Worm (Caenorhabditis elegans) whole organism, young adult: ENCODE data around the gene hmg-4.

Experiments
- B0035.1 ChIP-seq: sonication (generic microtip); optimal IDR thresholded peaks from 2 replicates; lab custom pipeline; 2016; ENCODE audit warnings: missing genetic modification characterization, mild to moderate bottlenecking, missing compliant biosample characterization, missing genotype, missing genetic modification reagents
- B0261.1 ChIP-seq: sonication (generic microtip); optimal IDR thresholded peaks from 2 replicates; lab custom pipeline; 2016; ENCODE audit warnings: mild to moderate bottlenecking, missing genetic modification characterization, moderate library complexity, missing compliant biosample characterization
- B0336.3 ChIP-seq: fragments of 200-800 bp; sonication (Bioruptor generic); IDR thresholded peaks from 2 replicates; pipeline ENCODE4 v1.3.6; 2022; ENCODE audit warnings: missing genetic modification characterization, missing compliant biosample characterization
- F55B11.4 ChIP-seq: sonication (generic microtip); optimal IDR thresholded peaks from 2 replicates; lab custom pipeline; 2016; ENCODE audit warnings: missing compliant biosample characterization, missing genetic modification characterization, borderline replicate concordance; ENCODE audit not compliant: insufficient read depth
- F57A8.1 ChIP-seq: fragments of 200-800 bp; sonication (Bioruptor generic); optimal IDR thresholded peaks from 2 replicates; lab custom pipeline; 2018; ENCODE audit warnings: mild to moderate bottlenecking, missing genetic modification characterization, moderate library complexity, missing compliant biosample characterization
- F57C9.4 ChIP-seq: sonication (generic microtip); optimal IDR thresholded peaks from 2 replicates; lab custom pipeline; 2017; ENCODE audit warnings: mild to moderate bottlenecking, missing genetic modification characterization, missing compliant biosample characterization
- K11D2.4 ChIP-seq: fragments of 200-800 bp; sonication (Bioruptor generic); IDR thresholded peaks from 2 replicates; pipeline ENCODE4 v1.3.6; 2022; ENCODE audit warnings: missing genetic modification reagents, missing genetic modification characterization, missing compliant biosample characterization
- K12H6.12 ChIP-seq: fragments of 200-800 bp; sonication (Bioruptor generic); optimal IDR thresholded peaks from 2 replicates; lab custom pipeline; 2018; ENCODE audit warnings: mild to moderate bottlenecking, missing genetic modification characterization, missing compliant biosample characterization
- Y53G8AR.9 ChIP-seq: fragments of 200-800 bp; sonication (Bioruptor generic); conservative IDR thresholded peaks from 2 replicates; pipeline ENCODE4 v1.3.6; 2022; ENCODE audit warnings: missing genetic modification reagents, missing genetic modification characterization, missing compliant biosample characterization
- Y67H2A.10 ChIP-seq: fragments of 200-800 bp; sonication (Bioruptor generic); conservative IDR thresholded peaks from 2 replicates; pipeline ENCODE4 v1.3.6; 2022; ENCODE audit warnings: missing genetic modification reagents, missing genetic modification characterization, missing compliant biosample characterization
- Y79H2A.3 ChIP-seq: fragments of 200-800 bp; sonication (Bioruptor generic); conservative IDR thresholded peaks from 2 replicates; pipeline ENCODE4 v1.3.6; 2022; ENCODE audit warnings: missing genetic modification reagents, missing genetic modification characterization, missing compliant biosample characterization
- akir-1 ChIP-seq: fragments of 200-800 bp; sonication (Bioruptor generic); optimal IDR thresholded peaks from 2 replicates; lab custom pipeline; 2018; ENCODE audit warnings: mild to moderate bottlenecking, missing genetic modification characterization, moderate library complexity, missing compliant biosample characterization
- athp-1 ChIP-seq: sonication (generic microtip); optimal IDR thresholded peaks from 2 replicates; lab custom pipeline; 2017; ENCODE audit warnings: mild to moderate bottlenecking, missing genetic modification characterization, missing compliant biosample characterization
- attf-5 ChIP-seq: fragments of 200-800 bp; sonication (Bioruptor generic); optimal IDR thresholded peaks from 2 replicates; lab custom pipeline; 2018; ENCODE audit warnings: mild to moderate bottlenecking, missing genetic modification characterization, missing compliant biosample characterization
- ccch-3 ChIP-seq: fragments of 200-800 bp; sonication (Bioruptor generic); optimal IDR thresholded peaks from 2 replicates; lab custom pipeline; 2018; ENCODE audit warnings: mild to moderate bottlenecking, missing genetic modification characterization, missing compliant biosample characterization
- cebp-1 ChIP-seq, 2 experiments: fragments of 200-800 bp in 1 of 2; sonication (Bioruptor generic) in 1 of 2; sonication (generic microtip) in 1 of 2; IDR thresholded peaks in 1 of 2; optimal IDR thresholded peaks in 1 of 2; 2 replicates each; pipeline versions ENCODE4 v1.3.6 to Lab custom; 2017 to 2022; ENCODE audit warnings: missing compliant biosample characterization in 2 of 2, missing genetic modification characterization in 2 of 2, mild to moderate bottlenecking in 1 of 2, missing genetic modification reagents in 1 of 2, moderate library complexity in 1 of 2
- ceh-100 ChIP-seq: fragments of 200-800 bp; sonication (Bioruptor generic); IDR thresholded peaks from 2 replicates; pipeline ENCODE4 v1.3.6; 2022; ENCODE audit warnings: missing genetic modification reagents, missing genetic modification characterization, missing compliant biosample characterization
- ceh-27 ChIP-seq: fragments of 200-800 bp; sonication (Bioruptor generic); optimal IDR thresholded peaks from 2 replicates; lab custom pipeline; 2018; ENCODE audit warnings: mild to moderate bottlenecking, missing genetic modification characterization, moderate library complexity, missing compliant biosample characterization
- ceh-91 ChIP-seq: fragments of 200-800 bp; sonication (Bioruptor generic); IDR thresholded peaks from 2 replicates; pipeline ENCODE4 v1.3.6; 2022; ENCODE audit warnings: missing genetic modification reagents, missing genetic modification characterization, missing compliant biosample characterization
- chd-7 ChIP-seq: sonication (generic microtip); optimal IDR thresholded peaks from 2 replicates; lab custom pipeline; 2016; ENCODE audit warnings: mild to moderate bottlenecking, missing genetic modification characterization, moderate library complexity, missing compliant biosample characterization
- die-1 ChIP-seq: sonication (generic microtip); optimal IDR thresholded peaks from 2 replicates; lab custom pipeline; 2016; ENCODE audit warnings: missing genotype, mild to moderate bottlenecking, missing genetic modification characterization, missing compliant biosample characterization
- dox-1 ChIP-seq: fragments of 200-800 bp; sonication (Bioruptor generic); IDR thresholded peaks from 2 replicates; pipeline ENCODE4 v1.3.6; 2022; ENCODE audit warnings: missing genetic modification reagents, missing genetic modification characterization, missing compliant biosample characterization
- dpff-1 ChIP-seq: sonication (generic microtip); optimal IDR thresholded peaks from 2 replicates; lab custom pipeline; 2017; ENCODE audit warnings: mild to moderate bottlenecking, missing genetic modification characterization, missing compliant biosample characterization
- ets-4 ChIP-seq: fragments of 200-800 bp; sonication (Bioruptor generic); optimal IDR thresholded peaks from 2 replicates; lab custom pipeline; 2018; ENCODE audit warnings: mild to moderate bottlenecking, missing genetic modification characterization, missing compliant biosample characterization
- hlh-12 ChIP-seq: sonication (generic microtip); optimal IDR thresholded peaks from 2 replicates; lab custom pipeline; 2016; ENCODE audit warnings: missing genetic modification characterization, missing compliant biosample characterization
- hlh-26 ChIP-seq: fragments of 200-800 bp; sonication (Bioruptor generic); conservative IDR thresholded peaks from 2 replicates; pipeline ENCODE4 v1.3.6; 2022; ENCODE audit warnings: missing genetic modification reagents, missing genetic modification characterization, missing compliant biosample characterization
- hmg-1.2 ChIP-seq: fragments of 200-800 bp; sonication (Bioruptor generic); IDR thresholded peaks from 2 replicates; pipeline ENCODE4 v1.3.6; 2022; ENCODE audit warnings: missing genetic modification reagents, missing genetic modification characterization, missing compliant biosample characterization
- hmg-20 ChIP-seq: fragments of 200-800 bp; sonication (Bioruptor generic); IDR thresholded peaks from 2 replicates; pipeline ENCODE4 v1.3.6; 2022; ENCODE audit warnings: missing genetic modification reagents, missing genetic modification characterization, missing compliant biosample characterization
- let-526 ChIP-seq: fragments of 200-800 bp; sonication (Bioruptor generic); IDR thresholded peaks from 2 replicates; pipeline ENCODE4 v1.3.6; 2022; ENCODE audit warnings: missing genetic modification reagents, missing genetic modification characterization, missing compliant biosample characterization
- lin-26 ChIP-seq: fragments of 200-800 bp; sonication (Bioruptor generic); IDR thresholded peaks from 2 replicates; pipeline ENCODE4 v1.3.6; 2022; ENCODE audit warnings: missing genetic modification reagents, missing genetic modification characterization, missing compliant biosample characterization
- lin-40 ChIP-seq: sonication (generic microtip); optimal IDR thresholded peaks from 2 replicates; lab custom pipeline; 2016; ENCODE audit warnings: missing genetic modification characterization, mild to moderate bottlenecking, missing compliant biosample characterization, missing genotype, missing genetic modification reagents
- madf-6 ChIP-seq: fragments of 200-800 bp; sonication (Bioruptor generic); IDR thresholded peaks from 2 replicates; pipeline ENCODE4 v1.3.6; 2022; ENCODE audit warnings: missing genetic modification reagents, missing genetic modification characterization, missing compliant biosample characterization
- nfyb-1 ChIP-seq: fragments of 200-800 bp; sonication (Bioruptor generic); IDR thresholded peaks from 2 replicates; pipeline ENCODE4 v1.3.6; 2022; ENCODE audit warnings: missing genetic modification reagents, missing genetic modification characterization, missing compliant biosample characterization
- nhr-27 ChIP-seq: fragments of 200-800 bp; sonication (Bioruptor generic); optimal IDR thresholded peaks from 2 replicates; lab custom pipeline; 2018; ENCODE audit warnings: mild to moderate bottlenecking, missing genetic modification characterization, moderate library complexity, missing compliant biosample characterization
- nhr-80 ChIP-seq: sonication (generic microtip); optimal IDR thresholded peaks from 2 replicates; lab custom pipeline; 2016; ENCODE audit warnings: missing genetic modification characterization, missing compliant biosample characterization
- nhr-90 ChIP-seq: sonication (generic microtip); optimal IDR thresholded peaks from 2 replicates; lab custom pipeline; 2016; ENCODE audit warnings: missing genotype, mild to moderate bottlenecking, missing genetic modification characterization, missing compliant biosample characterization
- rpc-1 ChIP-seq, 2 experiments: fragments of 150-350 bp in 1 of 2; sonication (generic microtip) in 1 of 2; optimal IDR thresholded peaks; 2 replicates each; lab custom pipeline; 2014 to 2018; ENCODE audit warnings: missing biosample characterization in 1 of 2, missing genetic modification characterization in 1 of 2, missing genetic modification reagents in 1 of 2, missing genotype in 1 of 2
- snpc-1.3 ChIP-seq: sonication (generic microtip); optimal IDR thresholded peaks from 2 replicates; lab custom pipeline; 2017; ENCODE audit warnings: missing genetic modification characterization, mild to moderate bottlenecking, missing compliant biosample characterization, antibody characterized with exemption, moderate library complexity, missing genotype, missing genetic modification reagents; ENCODE audit not compliant: insufficient read depth
- snpc-3.4 ChIP-seq: sonication (generic microtip); optimal IDR thresholded peaks from 2 replicates; lab custom pipeline; 2017; ENCODE audit warnings: missing genetic modification characterization, mild to moderate bottlenecking, missing compliant biosample characterization, antibody characterized with exemption, moderate library complexity, missing genotype, missing genetic modification reagents
- snpc-4 ChIP-seq, 5 experiments: fragments of 150-350 bp in 1 of 5; sonication (generic microtip) in 4 of 5; optimal IDR thresholded peaks; 2 replicates each; lab custom pipeline; 2014 to 2018; ENCODE audit warnings: missing genetic modification characterization in 5 of 5, missing biosample characterization in 3 of 5, antibody characterized with exemption in 2 of 5, mild to moderate bottlenecking in 2 of 5, missing compliant biosample characterization in 2 of 5, missing genotype in 2 of 5, moderate library complexity in 2 of 5, missing genetic modification reagents in 1 of 5
- somi-1 ChIP-seq: fragments of 200-800 bp; sonication (Bioruptor generic); optimal IDR thresholded peaks from 2 replicates; lab custom pipeline; 2018; ENCODE audit warnings: mild to moderate bottlenecking, missing genetic modification characterization, missing compliant biosample characterization
- tbp1 ChIP-seq: fragments of 200-800 bp; sonication (Bioruptor generic); optimal IDR thresholded peaks from 2 replicates; lab custom pipeline; 2018; ENCODE audit warnings: mild to moderate bottlenecking, missing genetic modification characterization, missing compliant biosample characterization
- zim-3 ChIP-seq: sonication (generic microtip); optimal IDR thresholded peaks from 2 replicates; lab custom pipeline; 2017; ENCODE audit warnings: mild to moderate bottlenecking, missing genetic modification characterization, moderate library complexity, missing compliant biosample characterization
- ztf-22 ChIP-seq: fragments of 200-800 bp; sonication (Bioruptor generic); optimal IDR thresholded peaks from 2 replicates; lab custom pipeline; 2018; ENCODE audit warnings: mild to moderate bottlenecking, missing genetic modification characterization, moderate library complexity, missing compliant biosample characterization
- ztf-26 ChIP-seq: sonication (generic microtip); optimal IDR thresholded peaks from 2 replicates; lab custom pipeline; 2017; ENCODE audit warnings: missing genetic modification characterization, missing compliant biosample characterization
- ztf-3 ChIP-seq: fragments of 200-800 bp; sonication (Bioruptor generic); optimal IDR thresholded peaks from 2 replicates; lab custom pipeline; 2018; ENCODE audit warnings: mild to moderate bottlenecking, missing genetic modification characterization, missing compliant biosample characterization

Gene hmg-4

ce11 chrIII:7387359-7387758 is 6.0 kb upstream of the hmg-4 start (continued):
- TF ChIP-seq tbp1: peak; percentile 100
- TF ChIP-seq akir-1: no peak
- peak; percentile 77 for TF ChIP-seq nhr-80 (tag; lab: Kevin White, UChicago)
- TF ChIP-seq chd-7: peak; percentile 8
- no peak for TF ChIP-seq Y79H2A.3 (GFP tag; lab: Robert Waterston, UW)
- peak; percentile 13 for TF ChIP-seq ets-4
- TF ChIP-seq hmg-20 (GFP tag; lab: Robert Waterston, UW): no peak
- TF ChIP-seq madf-6: 0 out of 2 replicates have a peak, but pooled peaks have one; percentile 14
- TF ChIP-seq F57C9.4 (tag; lab: Kevin White, UChicago): no peak
- TF ChIP-seq ceh-91: no peak
- TF ChIP-seq ztf-22: no peak
- no peak for TF ChIP-seq cebp-1 (GFP tag; IDR thresholded peaks at IDR 0.05; lab: Robert Waterston, UW)
- peak; percentile 81 for TF ChIP-seq cebp-1 (tag; optimal IDR thresholded peaks at IDR 0.05; lab: Kevin White, UChicago)
- TF ChIP-seq somi-1: no peak
- TF ChIP-seq ccch-3 (GFP tag; lab: Kevin White, UChicago): no peak
- TF ChIP-seq F57A8.1: no peak
- no peak for TF ChIP-seq snpc-3.4
- peak; percentile 2 for TF ChIP-seq nhr-90
- peak; percentile 58 for TF ChIP-seq rpc-1 (optimal IDR thresholded peaks at IDR 0.05; lab: Kevin White, UChicago)
- TF ChIP-seq rpc-1 (tag; optimal IDR thresholded peaks at IDR 0.05; lab: Kevin White, UChicago): peak; percentile 53
- no peak for TF ChIP-seq hlh-26 (GFP tag; lab: Robert Waterston, UW)
- TF ChIP-seq ztf-26: peak; percentile 40
- TF ChIP-seq snpc-4 (GFP tag; optimal IDR thresholded peaks at IDR 0.05; lab: Kevin White, UChicago): no peak
- TF ChIP-seq snpc-4 (tag; optimal IDR thresholded peaks at IDR 0.05; lab: Kevin White, UChicago): peak in 3 of 4 experiments; percentile 69 to 75 (median 72)
- TF ChIP-seq zim-3 (tag; lab: Kevin White, UChicago): peak; percentile 29
- TF ChIP-seq ztf-3 (GFP tag; lab: Kevin White, UChicago): no peak
- TF ChIP-seq lin-26 (GFP tag; lab: Robert Waterston, UW): 0 out of 2 replicates have a peak, but pooled peaks have one; percentile 36
- no peak for TF ChIP-seq dpff-1 (tag; lab: Kevin White, UChicago)
- TF ChIP-seq let-526 (GFP tag; lab: Robert Waterston, UW): no peak; the same call in 1 of the 2 replicates
- peak; percentile 48 for TF ChIP-seq attf-5 (GFP tag; lab: Kevin White, UChicago)
- TF ChIP-seq ceh-100 (GFP tag; lab: Robert Waterston, UW): no peak
- peak; percentile 73 for TF ChIP-seq dox-1
- TF ChIP-seq B0336.3 (GFP tag; lab: Robert Waterston, UW): peak; percentile 64; the same call in 1 of the 2 replicates
- TF ChIP-seq nfyb-1 (GFP tag; lab: Robert Waterston, UW): 0 out of 2 replicates have a peak, but pooled peaks have one; percentile 28
- no peak for TF ChIP-seq K11D2.4 (GFP tag; lab: Robert Waterston, UW)
- no peak for TF ChIP-seq ceh-27 (GFP tag; lab: Kevin White, UChicago)
- TF ChIP-seq Y53G8AR.9: no peak
- TF ChIP-seq die-1: peak; percentile 35
- peak; percentile 59 for TF ChIP-seq hmg-1.2 (GFP tag; lab: Robert Waterston, UW)
- peak; percentile 35 for TF ChIP-seq K12H6.12 (tag; lab: Kevin White, UChicago)
- TF ChIP-seq Y67H2A.10: no peak
- TF ChIP-seq athp-1 (tag; lab: Kevin White, UChicago): no peak
- no peak for TF ChIP-seq B0035.1
- TF ChIP-seq nhr-27 (tag; lab: Kevin White, UChicago): no peak
- no peak for TF ChIP-seq snpc-1.3 (tag; lab: Kevin White, UChicago)
- TF ChIP-seq F55B11.4 (tag; lab: Kevin White, UChicago): no peak
- peak; percentile 67 for TF ChIP-seq B0261.1 (tag; lab: Kevin White, UChicago)
- TF ChIP-seq hlh-12 (tag; lab: Kevin White, UChicago): no peak
- TF ChIP-seq lin-40 (tag; lab: Kevin White, UChicago): peak; percentile 64
